Worm (Caenorhabditis elegans) whole organism, young adult: ENCODE results near the gene srg-15.

ENCODE experiments used
- F33H1.4 ChIP-seq: fragments of 200-800 bp; sonication (Bioruptor generic); IDR thresholded peaks from 2 replicates; pipeline ENCODE4 v1.3.6; 2022; ENCODE audit warnings: missing genetic modification reagents, missing genetic modification characterization, missing compliant biosample characterization
- F49E8.2 ChIP-seq: sonication (generic microtip); optimal IDR thresholded peaks from 3 replicates; lab custom pipeline; 2017; ENCODE audit warnings: missing genetic modification characterization, mild to moderate bottlenecking, missing compliant biosample characterization, antibody characterized with exemption, moderate library complexity; ENCODE audit not compliant: insufficient read depth
- T26A5.8 ChIP-seq: sonication (generic microtip); optimal IDR thresholded peaks from 2 replicates; lab custom pipeline; 2016; ENCODE audit warnings: missing genetic modification characterization, missing compliant biosample characterization
- ceh-79 ChIP-seq: sonication (generic microtip); optimal IDR thresholded peaks from 2 replicates; lab custom pipeline; 2017; ENCODE audit warnings: mild to moderate bottlenecking, missing genetic modification characterization, missing compliant biosample characterization
- ets-4 ChIP-seq: fragments of 200-800 bp; sonication (Bioruptor generic); optimal IDR thresholded peaks from 2 replicates; lab custom pipeline; 2018; ENCODE audit warnings: mild to moderate bottlenecking, missing genetic modification characterization, missing compliant biosample characterization
- hlh-26 ChIP-seq: fragments of 200-800 bp; sonication (Bioruptor generic); conservative IDR thresholded peaks from 2 replicates; pipeline ENCODE4 v1.3.6; 2022; ENCODE audit warnings: missing genetic modification reagents, missing genetic modification characterization, missing compliant biosample characterization
- lin-26 ChIP-seq: fragments of 200-800 bp; sonication (Bioruptor generic); IDR thresholded peaks from 2 replicates; pipeline ENCODE4 v1.3.6; 2022; ENCODE audit warnings: missing genetic modification reagents, missing genetic modification characterization, missing compliant biosample characterization
- lin-35 ChIP-seq, 3 experiments: fragments of 150-350 bp in 2 of 3; sonication (generic microtip) in 1 of 3; optimal IDR thresholded peaks; 2 replicates each; lab custom pipeline; 2014 to 2018; ENCODE audit warnings: missing biosample characterization in 3 of 3, missing genetic modification characterization in 3 of 3, missing genetic modification reagents in 3 of 3
- lsy-27 ChIP-seq: sonication (generic microtip); optimal IDR thresholded peaks from 2 replicates; lab custom pipeline; 2017; ENCODE audit warnings: missing genetic modification characterization, mild to moderate bottlenecking, missing compliant biosample characterization, antibody characterized with exemption, missing genotype, borderline replicate concordance; ENCODE audit not compliant: insufficient read depth
- mxl-1 ChIP-seq: sonication (generic microtip); optimal IDR thresholded peaks from 2 replicates; lab custom pipeline; 2016; ENCODE audit warnings: missing genetic modification characterization, missing compliant biosample characterization
- repo-1 ChIP-seq: sonication (generic microtip); optimal IDR thresholded peaks from 2 replicates; lab custom pipeline; 2017; ENCODE audit warnings: mild to moderate bottlenecking, missing genetic modification characterization, missing compliant biosample characterization
- snpc-4 ChIP-seq, 5 experiments: fragments of 150-350 bp in 1 of 5; sonication (generic microtip) in 4 of 5; optimal IDR thresholded peaks; 2 replicates each; lab custom pipeline; 2014 to 2018; ENCODE audit warnings: missing genetic modification characterization in 5 of 5, missing biosample characterization in 3 of 5, antibody characterized with exemption in 2 of 5, mild to moderate bottlenecking in 2 of 5, missing compliant biosample characterization in 2 of 5, missing genotype in 2 of 5, moderate library complexity in 2 of 5, missing genetic modification reagents in 1 of 5
- unc-62 ChIP-seq: fragments of 150-350 bp; optimal IDR thresholded peaks from 2 replicates; lab custom pipeline; 2014; ENCODE audit warnings: missing biosample characterization, missing genetic modification reagents, missing genetic modification characterization
- zfh-2 ChIP-seq: fragments of 200-800 bp; sonication (Bioruptor generic); conservative IDR thresholded peaks from 2 replicates; pipeline ENCODE4 v1.3.6; 2022; ENCODE audit warnings: missing genetic modification reagents, missing genetic modification characterization, missing compliant biosample characterization

DNA sequence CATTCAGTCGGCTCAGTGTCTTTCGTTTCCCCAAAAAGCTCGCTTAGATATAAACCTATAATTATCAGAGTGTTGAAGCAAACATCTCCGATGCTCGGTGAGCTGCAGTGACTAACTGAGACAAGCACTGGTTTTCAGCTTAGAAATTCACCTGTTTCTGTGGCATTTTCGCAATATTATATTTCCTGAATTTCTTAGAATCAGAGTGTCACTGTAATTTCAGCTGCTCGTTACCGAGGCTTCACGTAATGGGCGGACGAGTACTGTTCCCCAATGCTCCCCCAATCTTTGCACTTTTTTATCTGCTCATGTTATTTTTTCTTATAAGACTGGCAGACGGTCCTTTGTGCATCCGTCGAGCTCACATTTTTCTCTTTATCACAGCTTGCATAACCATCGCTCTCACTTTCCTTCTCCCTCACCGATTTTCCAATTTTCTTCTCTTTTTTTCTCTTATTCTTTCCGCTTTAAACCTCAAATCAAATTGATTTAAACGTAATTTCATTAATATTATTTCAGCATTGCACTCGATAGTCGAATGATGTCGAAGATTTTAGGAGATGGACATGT, 11.8 kb upstream of the srg-15 start, which contains the start of gene trcs-2:
- no peak for TF ChIP-seq mxl-1 (tag; lab: Kevin White, UChicago)
- no peak for TF ChIP-seq ets-4 (GFP tag; lab: Kevin White, UChicago)
- TF ChIP-seq lin-35 (GFP tag; optimal IDR thresholded peaks at IDR 0.05; lab: Kevin White, UChicago): no peak
- TF ChIP-seq snpc-4 (GFP tag; optimal IDR thresholded peaks at IDR 0.05; lab: Kevin White, UChicago): no peak
- no peak for TF ChIP-seq snpc-4 (tag; optimal IDR thresholded peaks at IDR 0.05; lab: Kevin White, UChicago)
- no peak for TF ChIP-seq hlh-26 (GFP tag; lab: Robert Waterston, UW)
- no peak for TF ChIP-seq zfh-2 (GFP tag; lab: Robert Waterston, UW)
- TF ChIP-seq ceh-79 (tag; lab: Kevin White, UChicago): no peak
- no peak for TF ChIP-seq lsy-27 (tag; lab: Kevin White, UChicago)
- TF ChIP-seq F33H1.4 (GFP tag; lab: Robert Waterston, UW): no peak
- TF ChIP-seq repo-1 (tag; lab: Kevin White, UChicago): no peak
- TF ChIP-seq T26A5.8 (tag; lab: Kevin White, UChicago): no peak
- no peak for TF ChIP-seq lin-26 (GFP tag; lab: Robert Waterston, UW)
- TF ChIP-seq F49E8.2 (tag; lab: Kevin White, UChicago): no peak
- TF ChIP-seq unc-62 (GFP tag; lab: Kevin White, UChicago): no peak
